Fruit fly (Drosophila melanogaster) whole organism, embryonic: ENCODE results near the gene plum.

ENCODE experiments used
- Awh ChIP-seq: fragments of 200-800 bp; sonication (Bioruptor generic); IDR thresholded peaks from 2 replicates; pipeline ENCODE4, ENCODE4 v1.3.6; 2022; ENCODE audit warnings: missing biosample characterization, missing genetic modification characterization
- CG10543 ChIP-seq: fragments of 200-800 bp; sonication (Bioruptor generic); optimal IDR thresholded peaks from 3 replicates; lab custom pipeline; 2017; ENCODE audit warnings: missing biosample characterization, mild to moderate bottlenecking, missing genetic modification characterization, moderate library complexity
- CG11723 ChIP-seq: fragments of 200-800 bp; sonication (Bioruptor generic); optimal IDR thresholded peaks from 2 replicates; lab custom pipeline; 2017; ENCODE audit warnings: missing biosample characterization, mild to moderate bottlenecking, missing genetic modification characterization
- CG12769 ChIP-seq: fragments of 200-800 bp; sonication (Bioruptor generic); optimal IDR thresholded peaks from 2 replicates; lab custom pipeline; 2019; ENCODE audit warnings: missing biosample characterization, mild to moderate bottlenecking, missing genetic modification characterization, moderate library complexity
- CG14441 ChIP-seq: fragments of 200-800 bp; sonication (Bioruptor generic); IDR thresholded peaks from 2 replicates; pipeline ENCODE4 v1.3.6; 2022; ENCODE audit warnings: missing biosample characterization, missing genetic modification characterization
- CG14667 ChIP-seq: fragments of 200-800 bp; sonication (Bioruptor generic); IDR thresholded peaks from 2 replicates; pipeline ENCODE4 v1.3.6; 2022; ENCODE audit warnings: missing biosample characterization, missing genetic modification characterization
- CG17186 ChIP-seq: fragments of 200-800 bp; sonication (Bioruptor generic); optimal IDR thresholded peaks from 3 replicates; lab custom pipeline; 2017; ENCODE audit warnings: missing biosample characterization, missing genetic modification reagents, missing genetic modification characterization
- CG2678 ChIP-seq: fragments of 200-800 bp; sonication (Bioruptor generic); optimal IDR thresholded peaks from 3 replicates; lab custom pipeline; 2019; ENCODE audit warnings: missing biosample characterization, mild to moderate bottlenecking, missing genetic modification characterization, moderate library complexity
- CG3065 ChIP-seq: fragments of 200-800 bp; sonication (Bioruptor generic); optimal IDR thresholded peaks from 2 replicates; lab custom pipeline; 2016; ENCODE audit warnings: missing biosample characterization, missing genetic modification characterization
- CG34376 ChIP-seq: fragments of 200-800 bp; sonication (Bioruptor generic); optimal IDR thresholded peaks from 2 replicates; lab custom pipeline; 2018; ENCODE audit warnings: missing biosample characterization, mild to moderate bottlenecking, missing genetic modification characterization
- CG4282 ChIP-seq: fragments of 200-800 bp; sonication (Bioruptor generic); optimal IDR thresholded peaks from 2 replicates; lab custom pipeline; 2016; ENCODE audit warnings: missing biosample characterization, missing genetic modification characterization
- CG6654 ChIP-seq: fragments of 200-800 bp; sonication (Bioruptor generic); optimal IDR thresholded peaks from 2 replicates; lab custom pipeline; 2017; ENCODE audit warnings: missing biosample characterization, mild to moderate bottlenecking, missing genetic modification characterization
- CG7372 ChIP-seq: fragments of 200-800 bp; sonication (Bioruptor generic); IDR thresholded peaks from 2 replicates; pipeline ENCODE4 v1.3.6; 2022; ENCODE audit warnings: missing biosample characterization, missing genetic modification characterization
- Eip74EF ChIP-seq, 2 experiments: fragments of 200-800 bp in 1 of 2; fragments of >200 bp in 1 of 2; sonication (Bioruptor generic) in 1 of 2; optimal IDR thresholded peaks; 2 replicates each; lab custom pipeline; 2017 to 2019; ENCODE audit warnings: missing biosample characterization in 2 of 2, missing genetic modification characterization in 2 of 2, mild to moderate bottlenecking in 1 of 2, moderate library complexity in 1 of 2
- GATAe ChIP-seq: fragments of 200-800 bp; sonication (Bioruptor generic); conservative IDR thresholded peaks from 2 replicates; pipeline ENCODE4 v1.3.6; 2022; ENCODE audit warnings: missing biosample characterization, missing genetic modification characterization
- Hey ChIP-seq: fragments of 200-800 bp; sonication (Bioruptor generic); optimal IDR thresholded peaks from 3 replicates; lab custom pipeline; 2018; ENCODE audit warnings: missing biosample characterization, mild to moderate bottlenecking, missing genetic modification characterization
- HmgZ ChIP-seq: fragments of 200-800 bp; sonication (Bioruptor generic); optimal IDR thresholded peaks from 2 replicates; lab custom pipeline; 2018; ENCODE audit warnings: missing biosample characterization, mild to moderate bottlenecking, missing genetic modification characterization
- Jarid2 ChIP-seq: fragments of 200-800 bp; sonication (Bioruptor generic); optimal IDR thresholded peaks from 3 replicates; lab custom pipeline; 2017; ENCODE audit warnings: mild to moderate bottlenecking, missing biosample characterization, missing genetic modification reagents, missing genetic modification characterization
- Ptx1 ChIP-seq: fragments of 200-800 bp; sonication (Bioruptor generic); IDR thresholded peaks from 2 replicates; pipeline ENCODE4 v1.3.6; 2022; ENCODE audit warnings: missing biosample characterization, missing genetic modification characterization
- Stat92E ChIP-seq, 3 experiments: fragments of >200 bp in 2 of 3; fragments of 200-800 bp in 1 of 3; sonication (Bioruptor generic) in 1 of 3; optimal IDR thresholded peaks; 2 replicates each; lab custom pipeline; 2017 to 2019; ENCODE audit warnings: missing biosample characterization in 3 of 3, missing genetic modification characterization in 3 of 3, mild to moderate bottlenecking in 1 of 3, moderate library complexity in 1 of 3
- ab ChIP-seq: fragments of 200-800 bp; sonication (Bioruptor generic); optimal IDR thresholded peaks from 2 replicates; lab custom pipeline; 2016; ENCODE audit warnings: missing biosample characterization, missing genetic modification characterization
- ara ChIP-seq: fragments of 200-800 bp; sonication (Bioruptor generic); IDR thresholded peaks from 2 replicates; pipeline ENCODE4 v1.3.6; 2022; ENCODE audit warnings: missing biosample characterization, missing genetic modification characterization
- bab2 ChIP-seq: fragments of 200-800 bp; sonication (Bioruptor generic); optimal IDR thresholded peaks from 2 replicates; lab custom pipeline; 2016; ENCODE audit warnings: missing biosample characterization, missing genetic modification characterization
- bsh ChIP-seq, 2 experiments: fragments of 200-800 bp; sonication (Bioruptor generic); optimal IDR thresholded peaks; 2 replicates each; lab custom pipeline; 2017 to 2018; ENCODE audit warnings: mild to moderate bottlenecking in 2 of 2, missing biosample characterization in 2 of 2, missing genetic modification characterization in 2 of 2, moderate library complexity in 1 of 2
- cato ChIP-seq: fragments of 200-800 bp; sonication (Bioruptor generic); optimal IDR thresholded peaks from 2 replicates; lab custom pipeline; 2016; ENCODE audit warnings: missing biosample characterization, missing genetic modification characterization, borderline replicate concordance
- caup ChIP-seq: fragments of 200-800 bp; sonication (Bioruptor generic); optimal IDR thresholded peaks from 3 replicates; lab custom pipeline; 2017; ENCODE audit warnings: missing biosample characterization, mild to moderate bottlenecking, missing genetic modification characterization, moderate library complexity; ENCODE audit not compliant: severe bottlenecking
- cg ChIP-seq: fragments of 200-800 bp; sonication (Bioruptor generic); optimal IDR thresholded peaks from 3 replicates; lab custom pipeline; 2019; ENCODE audit warnings: missing biosample characterization, mild to moderate bottlenecking, missing genetic modification characterization, moderate library complexity
- chinmo ChIP-seq: fragments of 200-800 bp; sonication (Bioruptor generic); IDR thresholded peaks from 4 replicates; pipeline ENCODE4 v1.3.6; 2022; ENCODE audit warnings: missing biosample characterization, missing genetic modification characterization; ENCODE audit not compliant: partially characterized antibody
- chn ChIP-seq: fragments of 200-800 bp; sonication (Bioruptor generic); optimal IDR thresholded peaks from 2 replicates; lab custom pipeline; 2016; ENCODE audit warnings: missing biosample characterization, missing genetic modification characterization
- crol ChIP-seq: fragments of 200-800 bp; sonication (Bioruptor generic); IDR thresholded peaks from 2 replicates; pipeline ENCODE4 v1.3.6; 2022; ENCODE audit warnings: missing biosample characterization, missing genetic modification characterization
- dmrt99B ChIP-seq: fragments of 200-800 bp; sonication (Bioruptor generic); optimal IDR thresholded peaks from 2 replicates; lab custom pipeline; 2018; ENCODE audit warnings: missing biosample characterization, mild to moderate bottlenecking, missing genetic modification characterization, moderate library complexity
- exex ChIP-seq: fragments of 200-800 bp; sonication (Bioruptor generic); optimal IDR thresholded peaks from 4 replicates; lab custom pipeline; 2018; ENCODE audit warnings: missing biosample characterization, mild to moderate bottlenecking, missing genetic modification characterization, moderate library complexity
- ftz-f1 ChIP-seq: fragments of 200-800 bp; sonication (Bioruptor generic); optimal IDR thresholded peaks from 2 replicates; lab custom pipeline; 2016; ENCODE audit warnings: missing biosample characterization, missing genetic modification characterization
- gem ChIP-seq: fragments of 200-800 bp; sonication (Bioruptor generic); optimal IDR thresholded peaks from 2 replicates; lab custom pipeline; 2019; ENCODE audit warnings: missing biosample characterization, mild to moderate bottlenecking, missing genetic modification characterization, moderate library complexity
- lab ChIP-seq: fragments of 200-800 bp; sonication (Bioruptor generic); optimal IDR thresholded peaks from 3 replicates; lab custom pipeline; 2017; ENCODE audit warnings: missing biosample characterization, missing genetic modification characterization, mild to moderate bottlenecking, moderate library complexity, missing genetic modification reagents
- luna ChIP-seq: fragments of 200-800 bp; sonication (Bioruptor generic); optimal IDR thresholded peaks from 2 replicates; lab custom pipeline; 2016; ENCODE audit warnings: missing biosample characterization, missing genetic modification characterization
- mirr ChIP-seq: fragments of 200-800 bp; sonication (Bioruptor generic); optimal IDR thresholded peaks from 3 replicates; lab custom pipeline; 2018; ENCODE audit warnings: missing biosample characterization, mild to moderate bottlenecking, missing genetic modification characterization
- nau ChIP-seq: fragments of 200-800 bp; sonication (Bioruptor generic); optimal IDR thresholded peaks from 3 replicates; lab custom pipeline; 2017; ENCODE audit warnings: missing biosample characterization, mild to moderate bottlenecking, missing genetic modification characterization, missing genetic modification reagents
- sd ChIP-seq: fragments of 200-800 bp; sonication (Bioruptor generic); optimal IDR thresholded peaks from 3 replicates; lab custom pipeline; 2018; ENCODE audit warnings: missing biosample characterization, mild to moderate bottlenecking, missing genetic modification characterization, moderate library complexity
- stc ChIP-seq: fragments of 200-800 bp; sonication (Bioruptor generic); IDR thresholded peaks from 2 replicates; pipeline ENCODE4 v1.3.6; 2022; ENCODE audit warnings: missing biosample characterization, missing genetic modification characterization
- sug ChIP-seq: fragments of 200-800 bp; optimal IDR thresholded peaks from 2 replicates; lab custom pipeline; 2019; ENCODE audit warnings: missing biosample characterization, mild to moderate bottlenecking, missing genetic modification characterization, moderate library complexity
- tin ChIP-seq: fragments of 200-800 bp; sonication (Bioruptor generic); optimal IDR thresholded peaks from 3 replicates; lab custom pipeline; 2016; ENCODE audit warnings: missing biosample characterization, missing genetic modification characterization
- twi ChIP-seq: fragments of 200-800 bp; optimal IDR thresholded peaks from 2 replicates; lab custom pipeline; 2019; ENCODE audit warnings: missing biosample characterization, mild to moderate bottlenecking, missing genetic modification characterization, moderate library complexity
- z ChIP-seq: fragments of 200-800 bp; sonication (Bioruptor generic); IDR thresholded peaks from 3 replicates; pipeline ENCODE4 v1.3.6; 2022; ENCODE audit warnings: missing biosample characterization, missing genetic modification characterization

plum gene

DNA sequence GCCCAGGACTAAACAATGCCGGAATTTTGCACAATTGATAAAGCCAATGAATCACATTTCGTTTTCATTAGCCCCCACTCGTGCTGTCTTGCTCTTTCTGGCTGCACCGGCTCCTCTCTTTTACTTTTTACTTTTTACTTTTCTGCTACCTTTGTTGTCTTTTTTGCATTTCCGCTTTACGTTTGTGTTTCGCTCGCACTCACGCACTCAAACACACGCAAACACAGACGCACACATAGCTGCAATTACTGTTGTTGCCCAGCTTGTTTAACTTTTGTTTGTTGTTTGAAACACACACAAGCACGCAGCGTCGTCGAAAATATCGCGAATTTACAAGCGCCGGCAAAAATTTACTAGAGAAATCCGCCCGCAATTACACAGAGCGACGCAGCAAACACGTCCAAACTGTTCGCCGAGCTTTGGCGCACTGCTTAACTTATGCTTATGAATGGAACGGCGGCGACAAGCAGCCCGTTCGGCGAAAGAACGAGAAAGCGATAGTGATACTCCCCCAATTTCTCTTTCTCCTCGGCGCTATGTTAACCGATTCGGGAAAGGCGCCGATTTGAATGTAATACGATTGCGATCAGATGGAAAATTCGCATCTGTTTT lies at the start of gene plum (continued):
- TF ChIP-seq gem (no peak), CG7372 (no peak)

DNA sequence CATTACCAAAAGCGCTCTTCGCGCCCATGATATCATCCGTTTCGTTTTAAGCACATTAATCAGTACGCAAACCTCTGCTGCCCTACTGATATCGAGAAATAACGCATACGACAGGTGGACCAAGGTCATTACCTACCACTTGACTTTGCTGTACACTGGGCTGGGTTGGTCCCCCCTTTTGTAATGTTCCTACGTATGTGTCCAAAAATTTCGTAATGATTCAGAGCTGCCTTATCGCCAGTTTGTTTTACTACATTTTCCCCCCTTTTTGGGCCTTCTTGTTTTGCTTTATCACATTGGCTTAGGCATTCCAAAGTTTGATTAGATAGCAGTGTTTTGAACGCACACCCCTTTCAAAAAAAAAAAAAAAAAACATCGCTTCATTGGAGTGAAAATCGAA lies 35.4 kb upstream of the plum start:
- TF ChIP-seq CG34376 (GFP tag; lab: Kevin White, UChicago) (peak; percentile 89), chinmo (GFP tag; lab: Robert Waterston, UW) (0 out of 4 replicates have a peak, but pooled peaks have one; percentile 49), CG10543 (GFP tag; lab: Kevin White, UChicago) (peak; percentile 45), bsh (GFP tag; optimal IDR thresholded peaks at IDR 0.05; lab: Kevin White, UChicago) (no peak), caup (GFP tag; lab: Kevin White, UChicago) (peak; percentile 3), ftz-f1 (GFP tag; lab: Kevin White, UChicago) (peak; percentile 71), HmgZ (tag; lab: Kevin White, UChicago) (peak; percentile 46), mirr (GFP tag; lab: Kevin White, UChicago) (peak; percentile 90), GATAe (GFP tag; lab: Robert Waterston, UW) (peak; percentile 88), CG12769 (tag; lab: Kevin White, UChicago) (peak; percentile 2), exex (tag; lab: Kevin White, UChicago) (peak; percentile 54), sd (tag; lab: Kevin White, UChicago) (peak; percentile 96), bab2 (GFP tag; lab: Kevin White, UChicago) (no peak), sug (peak; percentile 81), lab (GFP tag; lab: Kevin White, UChicago) (peak; percentile 22), crol (0 out of 2 replicates have a peak, but pooled peaks have one; percentile 21), Awh (GFP tag; lab: Robert Waterston, UW) (no peak), Stat92E (GFP tag; optimal IDR thresholded peaks at IDR 0.05; lab: Kevin White, UChicago) (no peak)

DNA sequence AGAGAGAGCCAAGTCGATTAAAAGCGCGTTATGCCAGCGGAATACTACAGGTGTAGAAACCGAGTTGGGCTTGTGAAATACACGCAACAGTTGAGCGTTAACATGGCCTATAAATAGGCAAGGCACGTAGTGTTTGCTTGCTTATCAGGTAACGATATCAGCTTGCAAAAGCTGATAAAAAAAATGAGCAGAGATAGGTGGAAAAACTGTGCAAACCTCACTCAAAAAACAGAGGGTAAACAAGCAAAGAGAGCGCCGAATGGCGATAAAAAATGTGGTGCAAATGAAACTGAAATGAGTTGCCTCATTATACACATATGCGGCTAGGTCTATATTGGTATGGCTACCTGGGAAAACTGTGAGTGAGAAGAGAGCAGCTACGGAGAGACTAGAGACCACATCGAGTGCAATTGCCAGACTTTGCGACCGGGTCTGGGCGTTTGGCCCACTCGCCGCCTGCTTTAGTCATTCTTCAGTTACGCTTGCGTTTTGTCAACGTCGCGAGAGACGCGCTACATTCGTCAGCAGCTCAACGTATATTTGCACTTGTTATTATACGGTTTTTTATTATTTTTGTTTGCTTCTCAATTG lies 33.2 kb upstream of the plum start:
- TF ChIP-seq bsh (GFP tag; optimal IDR thresholded peaks at IDR 0.05; lab: Kevin White, UChicago) (no peak), CG14441 (GFP tag; lab: Robert Waterston, UW) (no peak), Jarid2 (GFP tag; lab: Kevin White, UChicago) (no peak), stc (GFP tag; lab: Robert Waterston, UW) (no peak), tin (GFP tag; lab: Kevin White, UChicago) (no peak), CG14667 (no peak), CG3065 (GFP tag; lab: Kevin White, UChicago) (no peak), CG10543 (GFP tag; lab: Kevin White, UChicago) (peak; percentile 82), Stat92E (GFP tag; optimal IDR thresholded peaks at IDR 0.05; lab: Kevin White, UChicago) (no peak), twi (tag; lab: Kevin White, UChicago) (no peak), ab (GFP tag; lab: Kevin White, UChicago) (no peak), cato (GFP tag; lab: Kevin White, UChicago) (no peak), CG11723 (GFP tag; lab: Kevin White, UChicago) (no peak), Hey (tag; lab: Kevin White, UChicago) (peak; percentile 79), dmrt99B (tag; lab: Kevin White, UChicago) (peak; percentile 14), cg (peak; percentile 18), z (GFP tag; lab: Robert Waterston, UW) (peak; percentile 90), Eip74EF (GFP tag; optimal IDR thresholded peaks at IDR 0.05; lab: Kevin White, UChicago) (peak in 1 of 2 experiments; percentile 41), ara (GFP tag; lab: Robert Waterston, UW) (no peak), luna (no peak), CG4282 (no peak), CG6654 (GFP tag; lab: Kevin White, UChicago) (no peak), nau (GFP tag; lab: Kevin White, UChicago) (peak; percentile 46), CG17186 (GFP tag; lab: Kevin White, UChicago) (no peak), Ptx1 (GFP tag; lab: Robert Waterston, UW) (no peak), chinmo (GFP tag; lab: Robert Waterston, UW) (peak; percentile 71; the same call in 2 of the 4 replicates), chn (GFP tag; lab: Kevin White, UChicago) (no peak), CG2678 (tag; lab: Kevin White, UChicago) (peak; percentile 10)
